Worm (Caenorhabditis elegans) whole organism, early embryonic: Measurements from ENCODE around the gene elo-6.

Experiments used
- B0310.2 ChIP-seq: sonication (generic microtip); optimal IDR thresholded peaks from 2 replicates; lab custom pipeline; 2016; ENCODE audit warnings: mild to moderate bottlenecking, missing genetic modification characterization, missing compliant biosample characterization
- F13C5.2 ChIP-seq: sonication (generic microtip); optimal IDR thresholded peaks from 2 replicates; lab custom pipeline; 2017; ENCODE audit warnings: mild to moderate bottlenecking, missing genetic modification characterization, inconsistent platforms, missing compliant biosample characterization
- aly-1 ChIP-seq: sonication (generic microtip); optimal IDR thresholded peaks from 2 replicates; lab custom pipeline; 2016; ENCODE audit warnings: missing genetic modification characterization, missing compliant biosample characterization
- ama-1 ChIP-seq: fragments of 150-350 bp; optimal IDR thresholded peaks from 2 replicates; lab custom pipeline; 2014
- ceh-13 ChIP-seq: fragments of 200-800 bp; sonication (Bioruptor generic); optimal IDR thresholded peaks from 2 replicates; lab custom pipeline; 2018; ENCODE audit warnings: mild to moderate bottlenecking, missing genetic modification characterization, missing compliant biosample characterization
- ceh-36 ChIP-seq: sonication (generic microtip); optimal IDR thresholded peaks from 2 replicates; lab custom pipeline; 2016; ENCODE audit warnings: missing genetic modification characterization, inconsistent platforms, missing compliant biosample characterization
- ets-7 ChIP-seq: sonication (generic microtip); optimal IDR thresholded peaks from 2 replicates; lab custom pipeline; 2016; ENCODE audit warnings: missing genotype, missing genetic modification characterization, missing compliant biosample characterization
- flt-1 ChIP-seq: fragments of 200-800 bp; sonication (Bioruptor generic); IDR thresholded peaks from 2 replicates; pipeline ENCODE4 v1.3.6; 2022; ENCODE audit warnings: missing genetic modification characterization, missing compliant biosample characterization
- hmbx-1 ChIP-seq: sonication (generic microtip); optimal IDR thresholded peaks from 2 replicates; lab custom pipeline; 2016; ENCODE audit warnings: mild to moderate bottlenecking, missing genetic modification characterization, missing compliant biosample characterization
- hmg-4 ChIP-seq: fragments of 200-800 bp; sonication (Bioruptor generic); optimal IDR thresholded peaks from 2 replicates; lab custom pipeline; 2018; ENCODE audit warnings: mild to moderate bottlenecking, missing genetic modification characterization, missing compliant biosample characterization
- hnd-1 ChIP-seq: sonication (generic microtip); optimal IDR thresholded peaks from 2 replicates; lab custom pipeline; 2016; ENCODE audit warnings: missing genetic modification characterization, missing compliant biosample characterization
- pes-1 ChIP-seq: fragments of 200-800 bp; sonication (Bioruptor generic); IDR thresholded peaks from 2 replicates; pipeline ENCODE4 v1.3.6; 2022; ENCODE audit warnings: missing genetic modification reagents, missing genetic modification characterization, missing compliant biosample characterization
- scrt-1 ChIP-seq: fragments of 200-800 bp; sonication (Bioruptor generic); IDR thresholded peaks from 2 replicates; pipeline ENCODE4 v1.3.6; 2022; ENCODE audit warnings: missing genetic modification characterization, missing compliant biosample characterization
- sea-1 ChIP-seq: fragments of 200-800 bp; sonication (Bioruptor generic); conservative IDR thresholded peaks from 2 replicates; pipeline ENCODE4 v1.3.6; 2022; ENCODE audit warnings: missing genetic modification characterization, missing compliant biosample characterization
- tbx-11 ChIP-seq: fragments of 200-800 bp; sonication (Bioruptor generic); IDR thresholded peaks from 2 replicates; pipeline ENCODE4 v1.3.6; 2022; ENCODE audit warnings: missing genetic modification characterization, missing compliant biosample characterization
- tbx-37 ChIP-seq: fragments of 200-800 bp; sonication (Bioruptor generic); conservative IDR thresholded peaks from 2 replicates; pipeline ENCODE4 v1.3.6; 2022; ENCODE audit warnings: missing genetic modification reagents, missing genetic modification characterization, missing compliant biosample characterization
- tra-4 ChIP-seq: sonication (generic microtip); optimal IDR thresholded peaks from 2 replicates; lab custom pipeline; 2017; ENCODE audit warnings: missing genetic modification characterization, missing compliant biosample characterization

elo-6 gene

ce11 chrIV:5368860-5369259 lies 19.5 kb downstream of the elo-6 start:
- no peak for TF ChIP-seq ama-1 (lab: Kevin White, UChicago)
- TF ChIP-seq aly-1 = peak; percentile 33

- TF ChIP-seq ama-1 (lab: Kevin White, UChicago) (no peak), pes-1 (GFP tag; lab: Robert Waterston, UW) (no peak), B0310.2 (tag; lab: Kevin White, UChicago) (no peak), tbx-37 (no peak), flt-1 (GFP tag; lab: Robert Waterston, UW) (no peak), F13C5.2 (no peak), ceh-36 (tag; lab: Kevin White, UChicago) (no peak), hnd-1 (tag; lab: Kevin White, UChicago) (no peak), hmbx-1 (tag; lab: Kevin White, UChicago) (no peak), tra-4 (tag; lab: Kevin White, UChicago) (no peak), hmg-4 (GFP tag; lab: Kevin White, UChicago) (no peak), tbx-11 (GFP tag; lab: Robert Waterston, UW) (no peak), aly-1 (no peak)
These were observed 20.5 kb downstream of the elo-6 start for ce11 chrIV:5367899-5368298.

- TF ChIP-seq flt-1 (GFP tag; lab: Robert Waterston, UW) (no peak), tbx-37 (no peak), hmbx-1 (tag; lab: Kevin White, UChicago) (no peak), hmg-4 (GFP tag; lab: Kevin White, UChicago) (no peak), ama-1 (lab: Kevin White, UChicago) (no peak), B0310.2 (tag; lab: Kevin White, UChicago) (no peak), hnd-1 (tag; lab: Kevin White, UChicago) (no peak), pes-1 (GFP tag; lab: Robert Waterston, UW) (no peak), ceh-36 (tag; lab: Kevin White, UChicago) (no peak), F13C5.2 (no peak), aly-1 (no peak), ceh-13 (GFP tag; lab: Kevin White, UChicago) (no peak), tra-4 (tag; lab: Kevin White, UChicago) (no peak), sea-1 (GFP tag; lab: Robert Waterston, UW) (no peak), ets-7 (tag; lab: Kevin White, UChicago) (no peak), scrt-1 (GFP tag; lab: Robert Waterston, UW) (no peak)
These were observed 21.8 kb downstream of the elo-6 start, which contains the start of gene sand-1 for ce11 chrIV:5366567-5366966. Gene sand-1 (plus strand): TSS chrIV:5366867.

- TF ChIP-seq tbx-11 (GFP tag; lab: Robert Waterston, UW) (no peak), ets-7 (tag; lab: Kevin White, UChicago) (no peak), F13C5.2 (no peak), sea-1 (GFP tag; lab: Robert Waterston, UW) (no peak), B0310.2 (tag; lab: Kevin White, UChicago) (no peak), tra-4 (tag; lab: Kevin White, UChicago) (no peak), aly-1 (no peak), pes-1 (GFP tag; lab: Robert Waterston, UW) (no peak), flt-1 (GFP tag; lab: Robert Waterston, UW) (no peak), hnd-1 (tag; lab: Kevin White, UChicago) (no peak), hmg-4 (GFP tag; lab: Kevin White, UChicago) (no peak), ceh-36 (tag; lab: Kevin White, UChicago) (no peak), hmbx-1 (tag; lab: Kevin White, UChicago) (no peak), ama-1 (lab: Kevin White, UChicago) (no peak), scrt-1 (GFP tag; lab: Robert Waterston, UW) (no peak), ceh-13 (GFP tag; lab: Kevin White, UChicago) (no peak), tbx-37 (no peak)
These were observed 24.2 kb downstream of the elo-6 start, which contains the start of the genes hda-6 and F41H10.4 for ce11 chrIV:5364135-5364609. Gene hda-6 (minus strand): TSS chrIV:5364306. Gene F41H10.4 (plus strand): TSS chrIV:5364559.

ce11 chrIV:5360533-5360932 lies 27.8 kb downstream of the elo-6 start, which contains the start of gene F41H10.5:
Gene F41H10.5 (plus strand): TSS chrIV:5360907.
- TF ChIP-seq pes-1 (GFP tag; lab: Robert Waterston, UW) = no peak
- no peak for TF ChIP-seq ama-1 (lab: Kevin White, UChicago)
- TF ChIP-seq B0310.2 (tag; lab: Kevin White, UChicago) = no peak
- TF ChIP-seq hnd-1 (tag; lab: Kevin White, UChicago) = no peak
- TF ChIP-seq ceh-13 (GFP tag; lab: Kevin White, UChicago) = no peak
- TF ChIP-seq hmg-4 (GFP tag; lab: Kevin White, UChicago) = no peak
- TF ChIP-seq aly-1 = no peak
- no peak for TF ChIP-seq sea-1 (GFP tag; lab: Robert Waterston, UW)
- no peak for TF ChIP-seq scrt-1 (GFP tag; lab: Robert Waterston, UW)
- TF ChIP-seq ets-7 (tag; lab: Kevin White, UChicago) = no peak
- TF ChIP-seq ceh-36 (tag; lab: Kevin White, UChicago) = no peak
- TF ChIP-seq tra-4 (tag; lab: Kevin White, UChicago) = no peak
- TF ChIP-seq flt-1 (GFP tag; lab: Robert Waterston, UW) = no peak
- TF ChIP-seq hmbx-1 (tag; lab: Kevin White, UChicago) = no peak
- TF ChIP-seq tbx-37 = no peak
- TF ChIP-seq F13C5.2 = no peak
- TF ChIP-seq tbx-11 (GFP tag; lab: Robert Waterston, UW) = no peak

ce11 chrIV:5354564-5354963 lies 33.8 kb downstream of the elo-6 start:
- TF ChIP-seq ets-7 (tag; lab: Kevin White, UChicago) (no peak), aly-1 (no peak), hmbx-1 (tag; lab: Kevin White, UChicago) (no peak), B0310.2 (tag; lab: Kevin White, UChicago) (no peak), hnd-1 (tag; lab: Kevin White, UChicago) (no peak), F13C5.2 (no peak), ceh-13 (GFP tag; lab: Kevin White, UChicago) (no peak), tra-4 (tag; lab: Kevin White, UChicago) (no peak), tbx-37 (no peak), sea-1 (GFP tag; lab: Robert Waterston, UW) (no peak), pes-1 (GFP tag; lab: Robert Waterston, UW) (no peak), flt-1 (GFP tag; lab: Robert Waterston, UW) (no peak), tbx-11 (GFP tag; lab: Robert Waterston, UW) (no peak), ceh-36 (tag; lab: Kevin White, UChicago) (no peak), hmg-4 (GFP tag; lab: Kevin White, UChicago) (no peak)
